Fruit fly (Drosophila melanogaster): Measurements from ENCODE around the gene Nup154.

The Nup154 gene

DNA sequence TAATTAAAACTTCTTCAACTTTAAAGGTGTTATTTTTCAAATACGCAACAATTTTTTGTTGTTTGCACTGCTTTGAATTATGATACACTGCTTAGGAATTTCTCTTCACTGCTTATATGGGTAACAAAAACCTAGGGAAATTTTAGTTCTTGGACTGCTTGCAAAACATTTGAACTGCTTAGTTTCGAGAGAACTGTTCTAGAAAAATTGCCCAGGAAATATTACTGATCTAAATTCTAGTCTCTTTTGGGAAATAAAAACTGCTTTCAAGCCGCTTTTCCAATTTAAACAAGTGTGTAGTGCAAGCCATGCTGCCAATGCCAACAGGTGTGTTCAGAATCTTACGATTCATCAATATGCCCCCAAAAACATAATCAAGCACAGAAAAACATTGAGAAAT lies 40.1 kb upstream of the Nup154 start (continued):
- no peak for TF ChIP-seq Dip3 (GFP tag; optimal IDR thresholded peaks at IDR 0.05)
- peak; percentile 57 for TF ChIP-seq Med (GFP tag)
- TF ChIP-seq Abd-B (GFP tag; optimal IDR thresholded peaks at IDR 0.05): peak; percentile 32
- peak; percentile 46 for TF ChIP-seq CG10267 (tag; optimal IDR thresholded peaks at IDR 0.05)
- no peak for TF ChIP-seq CG12236 (GFP tag; optimal IDR thresholded peaks at IDR 0.05)
- no peak for TF ChIP-seq CG7357 (GFP tag; IDR thresholded peaks at IDR 0.05)
- no peak for TF ChIP-seq CG2120 (GFP tag; optimal IDR thresholded peaks at IDR 0.05)
- no peak for TF ChIP-seq zfh2 (GFP tag; optimal IDR thresholded peaks at IDR 0.05)
- peak; percentile 57; the same call in 1 of the 3 replicates for TF ChIP-seq Aef1 (GFP tag; IDR thresholded peaks at IDR 0.05)
- no peak for TF ChIP-seq Dbx (GFP tag; IDR thresholded peaks at IDR 0.05)
- TF ChIP-seq CG10431 (GFP tag; optimal IDR thresholded peaks at IDR 0.05): no peak
- TF ChIP-seq sens (GFP tag): peak; percentile 80
- no peak for TF ChIP-seq CrebB (tag; optimal IDR thresholded peaks at IDR 0.05)
- TF ChIP-seq Ssrp (tag; optimal IDR thresholded peaks at IDR 0.05): peak; percentile 1
- no peak for TF ChIP-seq CG3065 (GFP tag; optimal IDR thresholded peaks at IDR 0.05)
- TF ChIP-seq Myb (GFP tag; optimal IDR thresholded peaks at IDR 0.05): peak; percentile 54
- no peak for TF ChIP-seq pros (GFP tag; optimal IDR thresholded peaks at IDR 0.05)
- TF ChIP-seq sc (optimal IDR thresholded peaks at IDR 0.05): no peak
- TF ChIP-seq sc (GFP tag; optimal IDR thresholded peaks at IDR 0.05): no peak
- TF ChIP-seq CG17568 (GFP tag; optimal IDR thresholded peaks at IDR 0.05): peak; percentile 3
- TF ChIP-seq fu2 (GFP tag; optimal IDR thresholded peaks at IDR 0.05): no peak
- no peak for TF ChIP-seq lov (optimal IDR thresholded peaks at IDR 0.05)
- 0 out of 3 replicates have a peak, but pooled peaks have one; percentile 49 for TF ChIP-seq lov (GFP tag; IDR thresholded peaks at IDR 0.05)
- peak; percentile 4 for TF ChIP-seq Hsf (GFP tag; optimal IDR thresholded peaks at IDR 0.05)
- peak; percentile 75 for TF ChIP-seq scrt (GFP tag; optimal IDR thresholded peaks at IDR 0.05)
- no peak for TF ChIP-seq Sox100B (GFP tag; optimal IDR thresholded peaks at IDR 0.05)
- TF ChIP-seq caup (GFP tag; optimal IDR thresholded peaks at IDR 0.05; ENCODE audit: severe bottlenecking): peak; percentile 23
- TF ChIP-seq MBD-R2 (GFP tag; IDR thresholded peaks at IDR 0.05): peak; percentile 36; the same call in 1 of the 2 replicates
- peak; percentile 31 for TF ChIP-seq Dp (GFP tag; optimal IDR thresholded peaks at IDR 0.05)
- no peak; the same call in 1 of the 2 replicates for TF ChIP-seq CG9932 (GFP tag; IDR thresholded peaks at IDR 0.05)
- TF ChIP-seq CG10366 (GFP tag; IDR thresholded peaks at IDR 0.05): no peak
- TF ChIP-seq eve (GFP tag; optimal IDR thresholded peaks at IDR 0.05): no peak
- no peak; the same call in 1 of the 2 replicates for TF ChIP-seq E2f2 (GFP tag; IDR thresholded peaks at IDR 0.05)
- TF ChIP-seq CG8388 (GFP tag; optimal IDR thresholded peaks at IDR 0.05): peak; percentile 24
- TF ChIP-seq pfk (GFP tag; optimal IDR thresholded peaks at IDR 0.05): peak; percentile 40
- TF ChIP-seq Blimp-1 (GFP tag; optimal IDR thresholded peaks at IDR 0.05): no peak
- peak; percentile 31 for TF ChIP-seq CG17912 (GFP tag; optimal IDR thresholded peaks at IDR 0.05)
- TF ChIP-seq Ets97D (GFP tag; optimal IDR thresholded peaks at IDR 0.05): peak; percentile 88
- TF ChIP-seq her (GFP tag; optimal IDR thresholded peaks at IDR 0.05): no peak
- TF ChIP-seq Bdp1 (GFP tag; optimal IDR thresholded peaks at IDR 0.05): peak; percentile 14
- peak; percentile 61 for TF ChIP-seq CG2712 (tag; optimal IDR thresholded peaks at IDR 0.05)
- TF ChIP-seq onecut (GFP tag; IDR thresholded peaks at IDR 0.05): 0 out of 2 replicates have a peak, but pooled peaks have one; percentile 18
- TF ChIP-seq Bgb (GFP tag; IDR thresholded peaks at IDR 0.05; ENCODE audit: partially characterized antibody): no peak
- peak; percentile 8; the same call in 1 of the 2 replicates for TF ChIP-seq Xrp1 (GFP tag; IDR thresholded peaks at IDR 0.05)
- no peak for TF ChIP-seq CG11560 (tag; IDR thresholded peaks at IDR 0.05)
- TF ChIP-seq seq (GFP tag; IDR thresholded peaks at IDR 0.05): no peak
- TF ChIP-seq slbo (GFP tag; IDR thresholded peaks at IDR 0.05): no peak
- peak; percentile 30 for TF ChIP-seq CG12391 (tag; optimal IDR thresholded peaks at IDR 0.05)
- TF ChIP-seq H15 (GFP tag; IDR thresholded peaks at IDR 0.05): no peak
- no peak for TF ChIP-seq bigmax (GFP tag; optimal IDR thresholded peaks at IDR 0.05)
- TF ChIP-seq CG9609 (GFP tag; optimal IDR thresholded peaks at IDR 0.05): no peak
- no peak for TF ChIP-seq Ptx1 (GFP tag; IDR thresholded peaks at IDR 0.05)
